Worm (Caenorhabditis elegans) whole organism, L3 larva: ENCODE results near the gene F55C5.17.

ENCODE experiments used
- fkh-10 ChIP-seq: sonication (generic microtip); optimal IDR thresholded peaks from 2 replicates; lab custom pipeline; 2017; ENCODE audit warnings: missing biosample characterization, missing genetic modification reagents, missing genetic modification characterization
- jun-1 ChIP-seq: fragments of 150-350 bp; optimal IDR thresholded peaks from 2 replicates; lab custom pipeline; 2014; ENCODE audit warnings: missing biosample characterization, missing genetic modification reagents, missing genetic modification characterization
- lin-39 ChIP-seq: fragments of 150-350 bp; optimal IDR thresholded peaks from 2 replicates; lab custom pipeline; 2018; ENCODE audit warnings: missing biosample characterization, missing genetic modification reagents, missing genetic modification characterization
- nhr-12 ChIP-seq: fragments of 150-350 bp; optimal IDR thresholded peaks from 2 replicates; lab custom pipeline; 2014; ENCODE audit warnings: missing biosample characterization, missing genetic modification characterization
- snpc-4 ChIP-seq: fragments of 150-350 bp; optimal IDR thresholded peaks from 2 replicates; lab custom pipeline; 2014; ENCODE audit warnings: missing biosample characterization, missing genetic modification characterization
- zag-1 ChIP-seq: fragments of 150-350 bp; optimal IDR thresholded peaks from 2 replicates; lab custom pipeline; 2014; ENCODE audit warnings: missing biosample characterization, missing genetic modification characterization

DNA sequence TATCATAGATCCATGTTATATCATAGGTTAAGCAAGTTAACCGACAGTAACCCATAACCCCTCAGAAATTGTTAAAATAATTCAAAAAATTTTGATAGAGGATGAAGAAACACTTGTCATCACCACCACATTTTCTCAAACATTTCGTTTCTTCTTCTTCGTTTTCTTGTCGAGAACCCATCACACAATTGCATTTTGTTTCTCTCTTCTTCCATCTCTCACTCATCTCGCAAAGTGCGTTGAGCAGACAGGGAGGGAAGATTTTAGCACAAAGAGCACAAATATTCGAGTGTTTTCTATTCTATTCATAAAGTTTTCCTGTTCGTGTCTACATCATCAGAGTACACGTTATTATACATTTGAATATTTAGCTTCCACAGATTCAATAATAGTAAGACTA is 12.1 kb downstream of the F55C5.17 start:
- TF ChIP-seq nhr-12 (no peak), snpc-4 (tag; lab: Kevin White, UChicago) (no peak), zag-1 (tag; lab: Kevin White, UChicago) (no peak), fkh-10 (peak; percentile 39), lin-39 (tag; lab: Kevin White, UChicago) (no peak), jun-1 (tag; lab: Kevin White, UChicago) (no peak)
